Fruit fly (Drosophila melanogaster) S2 (cell line): ENCODE data around the gene smid.

Experiments used
- CG8478 ChIP-seq: fragments of >200 bp; optimal IDR thresholded peaks from 2 replicates; lab custom pipeline; 2018
- CTCF ChIP-seq, 2 experiments: fragments of >200 bp; optimal IDR thresholded peaks; 2 replicates each; lab custom pipeline; 2018

The smid gene

dm6 chr3L:7367798-7368678, 13.4 kb upstream of the smid start:
- TF ChIP-seq CG8478 (lab: Kevin White, UChicago) (no peak), CTCF (optimal IDR thresholded peaks at IDR 0.05; lab: Kevin White, UChicago) (no peak)

dm6 chr3L:7368934-7369333, 12.5 kb upstream of the smid start, which contains the start of gene Sh3beta:
Gene Sh3beta (minus strand): TSS chr3L:7369260.
- no peak for TF ChIP-seq CTCF (optimal IDR thresholded peaks at IDR 0.05; lab: Kevin White, UChicago)

- TF ChIP-seq CTCF (optimal IDR thresholded peaks at IDR 0.05; lab: Kevin White, UChicago) = no peak
- TF ChIP-seq CG8478 (lab: Kevin White, UChicago) = no peak
Observed at dm6 chr3L:7369543-7369942, 11.9 kb upstream of the smid start, which contains the start of gene akirin. Gene akirin (plus strand): TSS chr3L:7369843.

dm6 chr3L:7370231-7370882, 11.1 kb upstream of the smid start:
- no peak for TF ChIP-seq CTCF (optimal IDR thresholded peaks at IDR 0.05; lab: Kevin White, UChicago)

- peak in 1 of 2 experiments; percentile 13 for TF ChIP-seq CTCF (optimal IDR thresholded peaks at IDR 0.05; lab: Kevin White, UChicago)
- TF ChIP-seq CG8478 (lab: Kevin White, UChicago) = no peak
Observed at dm6 chr3L:7371290-7371689, 10.1 kb upstream of the smid start.

- no peak for TF ChIP-seq CG8478 (lab: Kevin White, UChicago)
- no peak for TF ChIP-seq CTCF (optimal IDR thresholded peaks at IDR 0.05; lab: Kevin White, UChicago)
Observed at dm6 chr3L:7376151-7376550, 5.3 kb upstream of the smid start.

dm6 chr3L:7376830-7377229, 4.6 kb upstream of the smid start:
- TF ChIP-seq CG8478 (lab: Kevin White, UChicago) (no peak), CTCF (optimal IDR thresholded peaks at IDR 0.05; lab: Kevin White, UChicago) (no peak)

dm6 chr3L:7380395-7380794, 1.0 kb upstream of the smid start:
- no peak for TF ChIP-seq CG8478 (lab: Kevin White, UChicago)
- no peak for TF ChIP-seq CTCF (optimal IDR thresholded peaks at IDR 0.05; lab: Kevin White, UChicago)

dm6 chr3L:7387814-7388213, 6.4 kb downstream of the smid start, which contains the start of gene CG8564:
Gene CG8564 (minus strand): TSS chr3L:7387914.
- TF ChIP-seq CTCF (optimal IDR thresholded peaks at IDR 0.05; lab: Kevin White, UChicago) = no peak
- TF ChIP-seq CG8478 (lab: Kevin White, UChicago) = no peak

- TF ChIP-seq CG8478 (lab: Kevin White, UChicago) (no peak), CTCF (optimal IDR thresholded peaks at IDR 0.05; lab: Kevin White, UChicago) (no peak)
Observed at dm6 chr3L:7390004-7390403, 8.6 kb downstream of the smid start.

dm6 chr3L:7390442-7390841, 9.0 kb downstream of the smid start, which contains the start of gene CG8563:
Gene CG8563 (plus strand): TSS chr3L:7390742.
- TF ChIP-seq CTCF (optimal IDR thresholded peaks at IDR 0.05; lab: Kevin White, UChicago) (no peak), CG8478 (lab: Kevin White, UChicago) (no peak)

dm6 chr3L:7396055-7396454, 14.6 kb downstream of the smid start, which contains the start of gene CG32379:
Gene CG32379 (plus strand): TSS chr3L:7396355.
- TF ChIP-seq CG8478 (lab: Kevin White, UChicago) (no peak), CTCF (optimal IDR thresholded peaks at IDR 0.05; lab: Kevin White, UChicago) (no peak)

dm6 chr3L:7397979-7398378, 16.6 kb downstream of the smid start, which contains the start of gene CG8562:
Gene CG8562 (plus strand): TSS chr3L:7398285.
- TF ChIP-seq CG8478 (lab: Kevin White, UChicago) = no peak

dm6 chr3L:7399770-7400169, 18.4 kb downstream of the smid start, which contains the start of gene CG18417:
Gene CG18417 (plus strand): TSS chr3L:7400070.
- TF ChIP-seq CG8478 (lab: Kevin White, UChicago) (no peak), CTCF (optimal IDR thresholded peaks at IDR 0.05; lab: Kevin White, UChicago) (no peak)

dm6 chr3L:7401972-7402371, 20.6 kb downstream of the smid start:
- no peak for TF ChIP-seq CTCF (optimal IDR thresholded peaks at IDR 0.05; lab: Kevin White, UChicago)
- no peak for TF ChIP-seq CG8478 (lab: Kevin White, UChicago)
